Fruit fly (Drosophila melanogaster): ENCODE results near the gene Cyp313b1.

dm6 chr3R:8670529-8671491 lies 25.4 kb upstream of the Cyp313b1 start, which contains the start of gene p:
- TF ChIP-seq dsf (GFP tag; optimal IDR thresholded peaks at IDR 0.05; ENCODE audit: borderline replicate concordance) = peak; percentile 6
- no peak for TF ChIP-seq dmrt93B (GFP tag; optimal IDR thresholded peaks at IDR 0.05)
- no peak for TF ChIP-seq usp (GFP tag; optimal IDR thresholded peaks at IDR 0.05)
- no peak for TF ChIP-seq tai (GFP tag; optimal IDR thresholded peaks at IDR 0.05)
- TF ChIP-seq fru (GFP tag; optimal IDR thresholded peaks at IDR 0.05) = peak; percentile 83
- TF ChIP-seq foxo (GFP tag; optimal IDR thresholded peaks at IDR 0.05) = peak in 1 of 2 experiments; percentile 62
- TF ChIP-seq Myc (optimal IDR thresholded peaks at IDR 0.05) = no peak
- TF ChIP-seq h (GFP tag; optimal IDR thresholded peaks at IDR 0.05) = peak; percentile 33
- TF ChIP-seq CG32264 (GFP tag; optimal IDR thresholded peaks at IDR 0.05) = no peak
- TF ChIP-seq OdsH (GFP tag; optimal IDR thresholded peaks at IDR 0.05) = peak; percentile 47
- TF ChIP-seq Sp1 (GFP tag; optimal IDR thresholded peaks at IDR 0.05) = no peak
- TF ChIP-seq br (GFP tag; optimal IDR thresholded peaks at IDR 0.05) = no peak
- no peak for TF ChIP-seq psq (GFP tag; optimal IDR thresholded peaks at IDR 0.05)
- TF ChIP-seq Hr78 (GFP tag; optimal IDR thresholded peaks at IDR 0.05) = no peak
